Worm (Caenorhabditis elegans): ENCODE data around the gene skr-6.

ce11 chrV:18244408-18244807 is 25.4 kb downstream of the skr-6 start:
- TF ChIP-seq F13C5.2 (tag; optimal IDR thresholded peaks at IDR 0.05) (no peak), ama-1 (optimal IDR thresholded peaks at IDR 0.05) (no peak), hmbx-1 (tag; optimal IDR thresholded peaks at IDR 0.05) (no peak), ceh-13 (GFP tag; optimal IDR thresholded peaks at IDR 0.05) (no peak), tbx-11 (GFP tag; IDR thresholded peaks at IDR 0.05) (no peak), ets-7 (tag; optimal IDR thresholded peaks at IDR 0.05) (no peak), B0310.2 (tag; optimal IDR thresholded peaks at IDR 0.05) (no peak), flt-1 (GFP tag; IDR thresholded peaks at IDR 0.05) (no peak), tbx-37 (GFP tag; conservative IDR thresholded peaks at IDR 0.05) (no peak), hnd-1 (tag; optimal IDR thresholded peaks at IDR 0.05) (no peak), scrt-1 (GFP tag; IDR thresholded peaks at IDR 0.05) (no peak), ceh-36 (tag; optimal IDR thresholded peaks at IDR 0.05) (no peak), aly-1 (tag; optimal IDR thresholded peaks at IDR 0.05) (no peak)

Measured in whole organism, early embryonic.